Fruit fly (Drosophila melanogaster) whole organism, prepupa: ENCODE measurements around the gene Cpr66D.

ENCODE experiments used
- CG10631 ChIP-seq: fragments of 200-800 bp; sonication (Bioruptor generic); optimal IDR thresholded peaks from 2 replicates; lab custom pipeline; 2016; ENCODE audit warnings: missing biosample characterization, missing genetic modification characterization
- CG10669 ChIP-seq: fragments of 200-800 bp; sonication (Bioruptor generic); optimal IDR thresholded peaks from 3 replicates; lab custom pipeline; 2018; ENCODE audit warnings: missing biosample characterization, mild to moderate bottlenecking, missing genetic modification characterization, moderate library complexity
- CG11294 ChIP-seq: fragments of 200-800 bp; sonication (Bioruptor generic); IDR thresholded peaks from 2 replicates; pipeline ENCODE4 v1.3.6; 2022; ENCODE audit warnings: missing biosample characterization, missing genetic modification characterization
- CG11902 ChIP-seq: fragments of 200-800 bp; sonication (Bioruptor generic); optimal IDR thresholded peaks from 3 replicates; lab custom pipeline; 2016; ENCODE audit warnings: missing biosample characterization, missing genetic modification characterization
- CG15336 ChIP-seq: fragments of 200-800 bp; sonication (Bioruptor generic); IDR thresholded peaks from 2 replicates; pipeline ENCODE4 v1.3.6; 2022; ENCODE audit warnings: missing biosample characterization, missing genetic modification characterization
- CG1621 ChIP-seq: fragments of 200-800 bp; sonication (Bioruptor generic); optimal IDR thresholded peaks from 3 replicates; lab custom pipeline; 2018; ENCODE audit warnings: missing biosample characterization, mild to moderate bottlenecking, missing genetic modification characterization
- CG16779 ChIP-seq: fragments of 200-800 bp; sonication (Bioruptor generic); optimal IDR thresholded peaks from 3 replicates; lab custom pipeline; 2017; ENCODE audit warnings: missing biosample characterization, mild to moderate bottlenecking, missing genetic modification characterization
- CG3032 ChIP-seq: fragments of 200-800 bp; optimal IDR thresholded peaks from 2 replicates; lab custom pipeline; 2019; ENCODE audit warnings: missing biosample characterization, mild to moderate bottlenecking, missing genetic modification characterization, moderate library complexity
- CG31627 ChIP-seq: fragments of 200-800 bp; sonication (Bioruptor generic); optimal IDR thresholded peaks from 3 replicates; lab custom pipeline; 2016; ENCODE audit warnings: missing biosample characterization, missing genetic modification characterization
- CG32006 ChIP-seq: fragments of 200-800 bp; sonication (Bioruptor generic); optimal IDR thresholded peaks from 3 replicates; lab custom pipeline; 2017; ENCODE audit warnings: missing biosample characterization, mild to moderate bottlenecking, missing genetic modification characterization
- CG34406 ChIP-seq: fragments of 200-800 bp; sonication (Bioruptor generic); optimal IDR thresholded peaks from 3 replicates; lab custom pipeline; 2016; ENCODE audit warnings: missing biosample characterization, missing genetic modification characterization
- CG3919 ChIP-seq: fragments of 200-800 bp; sonication (Bioruptor generic); optimal IDR thresholded peaks from 3 replicates; lab custom pipeline; 2016; ENCODE audit warnings: missing biosample characterization, missing genetic modification characterization
- CG4318 ChIP-seq: fragments of 200-800 bp; sonication (Bioruptor generic); optimal IDR thresholded peaks from 3 replicates; lab custom pipeline; 2017; ENCODE audit warnings: missing biosample characterization, mild to moderate bottlenecking, missing genetic modification characterization
- CG6163 ChIP-seq: fragments of 200-800 bp; sonication (Bioruptor generic); IDR thresholded peaks from 3 replicates; pipeline ENCODE4 v1.3.6; 2022; ENCODE audit warnings: missing biosample characterization, missing genetic modification characterization
- CG6276 ChIP-seq: fragments of 200-800 bp; sonication (Bioruptor generic); optimal IDR thresholded peaks from 2 replicates; lab custom pipeline; 2017; ENCODE audit warnings: missing biosample characterization, mild to moderate bottlenecking, missing genetic modification characterization
- CG6792 ChIP-seq: fragments of 200-800 bp; sonication (Bioruptor generic); optimal IDR thresholded peaks from 3 replicates; lab custom pipeline; 2016; ENCODE audit warnings: missing biosample characterization, missing genetic modification characterization
- CG6808 ChIP-seq: fragments of 200-800 bp; sonication (Bioruptor generic); optimal IDR thresholded peaks from 3 replicates; lab custom pipeline; 2017; ENCODE audit warnings: missing biosample characterization, missing genetic modification characterization, mild to moderate bottlenecking, moderate library complexity, missing genetic modification reagents
- CG6854 ChIP-seq: fragments of 200-800 bp; sonication (Bioruptor generic); optimal IDR thresholded peaks from 2 replicates; lab custom pipeline; 2017; ENCODE audit warnings: missing biosample characterization, mild to moderate bottlenecking, missing genetic modification characterization
- CG8119 ChIP-seq: fragments of 200-800 bp; sonication (Bioruptor generic); IDR thresholded peaks from 3 replicates; pipeline ENCODE4 v1.3.6; 2022; ENCODE audit warnings: missing biosample characterization, missing genetic modification characterization
- CG8632 ChIP-seq: fragments of 200-800 bp; sonication (Bioruptor generic); optimal IDR thresholded peaks from 3 replicates; lab custom pipeline; 2016; ENCODE audit warnings: missing biosample characterization, missing genetic modification characterization
- CG9139 ChIP-seq: fragments of 200-800 bp; sonication (Bioruptor generic); optimal IDR thresholded peaks from 3 replicates; lab custom pipeline; 2017; ENCODE audit warnings: missing biosample characterization, mild to moderate bottlenecking, missing genetic modification characterization
- Eip75B ChIP-seq: fragments of 200-800 bp; sonication (Bioruptor generic); optimal IDR thresholded peaks from 3 replicates; lab custom pipeline; 2016; ENCODE audit warnings: missing biosample characterization, missing genetic modification characterization
- Eip78C ChIP-seq: fragments of 200-800 bp; sonication (Bioruptor generic); peaks from one replicate; lab custom pipeline; 2016; ENCODE audit warnings: missing biosample characterization, missing genetic modification characterization
- Eip93F ChIP-seq: fragments of 200-800 bp; sonication (Bioruptor generic); optimal IDR thresholded peaks from 2 replicates; lab custom pipeline; 2016; ENCODE audit warnings: missing biosample characterization, mild to moderate bottlenecking, missing genetic modification characterization
- Ets96B ChIP-seq: fragments of 200-800 bp; optimal IDR thresholded peaks from 2 replicates; lab custom pipeline; 2019; ENCODE audit warnings: missing biosample characterization, mild to moderate bottlenecking, missing genetic modification characterization, moderate library complexity
- Gug ChIP-seq: fragments of 200-800 bp; sonication (Bioruptor generic); IDR thresholded peaks from 2 replicates; pipeline ENCODE4 v1.3.6; 2022; ENCODE audit warnings: missing biosample characterization, missing genetic modification characterization
- Hr4 ChIP-seq: fragments of 200-800 bp; sonication (Bioruptor generic); optimal IDR thresholded peaks from 3 replicates; lab custom pipeline; 2016; ENCODE audit warnings: missing biosample characterization, missing genetic modification characterization
- Lpt ChIP-seq: fragments of 200-800 bp; sonication (Bioruptor generic); optimal IDR thresholded peaks from 3 replicates; lab custom pipeline; 2016; ENCODE audit warnings: missing biosample characterization, missing genetic modification characterization
- Smox ChIP-seq: fragments of 200-800 bp; sonication (Bioruptor generic); optimal IDR thresholded peaks from 3 replicates; lab custom pipeline; 2016; ENCODE audit warnings: missing biosample characterization, missing genetic modification characterization
- Sox102F ChIP-seq: fragments of 200-800 bp; sonication (Bioruptor generic); optimal IDR thresholded peaks from 2 replicates; lab custom pipeline; 2016; ENCODE audit warnings: missing biosample characterization, mild to moderate bottlenecking, missing genetic modification characterization
- Sox15 ChIP-seq: fragments of 200-800 bp; sonication (Bioruptor generic); optimal IDR thresholded peaks from 3 replicates; lab custom pipeline; 2016; ENCODE audit warnings: missing biosample characterization, missing genetic modification characterization
- achi ChIP-seq: fragments of 200-800 bp; sonication (Bioruptor generic); optimal IDR thresholded peaks from 3 replicates; lab custom pipeline; 2016; ENCODE audit warnings: missing biosample characterization, missing genetic modification characterization
- acj6 ChIP-seq: fragments of 200-800 bp; sonication (Bioruptor generic); optimal IDR thresholded peaks from 3 replicates; lab custom pipeline; 2016; ENCODE audit warnings: missing biosample characterization, missing genetic modification characterization
- cyc ChIP-seq: fragments of 200-800 bp; sonication (Bioruptor generic); optimal IDR thresholded peaks from 3 replicates; lab custom pipeline; 2016; ENCODE audit warnings: missing biosample characterization, missing genetic modification characterization
- dsx ChIP-seq: fragments of 200-800 bp; optimal IDR thresholded peaks from 3 replicates; lab custom pipeline; 2019; ENCODE audit warnings: missing biosample characterization, mild to moderate bottlenecking, missing genetic modification characterization, moderate library complexity; ENCODE audit not compliant: poor library complexity, severe bottlenecking
- eg ChIP-seq: fragments of 200-800 bp; sonication (Bioruptor generic); IDR thresholded peaks from 3 replicates; pipeline ENCODE4 v1.3.6; 2022; ENCODE audit warnings: missing biosample characterization, missing genetic modification characterization
- esn ChIP-seq: fragments of 200-800 bp; sonication (Bioruptor generic); optimal IDR thresholded peaks from 2 replicates; lab custom pipeline; 2016; ENCODE audit warnings: missing biosample characterization, mild to moderate bottlenecking, missing genetic modification characterization, moderate library complexity
- fd59A ChIP-seq: fragments of 200-800 bp; sonication (Bioruptor generic); optimal IDR thresholded peaks from 2 replicates; lab custom pipeline; 2017; ENCODE audit warnings: missing biosample characterization, mild to moderate bottlenecking, missing genetic modification characterization, missing genetic modification reagents
- fd85E ChIP-seq: fragments of 200-800 bp; sonication (Bioruptor generic); optimal IDR thresholded peaks from 3 replicates; lab custom pipeline; 2016; ENCODE audit warnings: missing biosample characterization, missing genetic modification characterization
- fkh ChIP-seq: fragments of 200-800 bp; sonication (Bioruptor generic); optimal IDR thresholded peaks from 3 replicates; lab custom pipeline; 2017; ENCODE audit warnings: missing biosample characterization, mild to moderate bottlenecking, missing genetic modification characterization, moderate library complexity
- lz ChIP-seq: fragments of 200-800 bp; sonication (Bioruptor generic); optimal IDR thresholded peaks from 3 replicates; lab custom pipeline; 2016; ENCODE audit warnings: missing biosample characterization, missing genetic modification characterization
- net ChIP-seq: fragments of 200-800 bp; sonication (Bioruptor generic); optimal IDR thresholded peaks from 3 replicates; lab custom pipeline; 2016; ENCODE audit warnings: missing biosample characterization, missing genetic modification characterization
- pdm3 ChIP-seq: fragments of 200-800 bp; sonication (Bioruptor generic); optimal IDR thresholded peaks from 3 replicates; lab custom pipeline; 2016; ENCODE audit warnings: missing biosample characterization, missing genetic modification characterization
- salr ChIP-seq, 2 experiments: fragments of 200-800 bp; sonication (Bioruptor generic); optimal IDR thresholded peaks; 3 replicates each; lab custom pipeline; 2016 to 2018; ENCODE audit warnings: missing biosample characterization in 2 of 2, missing genetic modification characterization in 2 of 2, mild to moderate bottlenecking in 1 of 2
- spab ChIP-seq: fragments of 200-800 bp; sonication (Bioruptor generic); optimal IDR thresholded peaks from 2 replicates; lab custom pipeline; 2017; ENCODE audit warnings: missing biosample characterization, mild to moderate bottlenecking, missing genetic modification characterization, missing genetic modification reagents
- svp ChIP-seq: fragments of 200-800 bp; sonication (Bioruptor generic); peaks from one replicate; lab custom pipeline; 2016; ENCODE audit warnings: missing biosample characterization, missing genetic modification characterization
- topi ChIP-seq: fragments of 200-800 bp; sonication (Bioruptor generic); optimal IDR thresholded peaks from 3 replicates; lab custom pipeline; 2016; ENCODE audit warnings: missing biosample characterization, missing genetic modification characterization
- vri ChIP-seq: fragments of 200-800 bp; sonication (Bioruptor generic); optimal IDR thresholded peaks from 3 replicates; lab custom pipeline; 2016; ENCODE audit warnings: missing biosample characterization, mild to moderate bottlenecking, missing genetic modification characterization

Cpr66D gene

DNA sequence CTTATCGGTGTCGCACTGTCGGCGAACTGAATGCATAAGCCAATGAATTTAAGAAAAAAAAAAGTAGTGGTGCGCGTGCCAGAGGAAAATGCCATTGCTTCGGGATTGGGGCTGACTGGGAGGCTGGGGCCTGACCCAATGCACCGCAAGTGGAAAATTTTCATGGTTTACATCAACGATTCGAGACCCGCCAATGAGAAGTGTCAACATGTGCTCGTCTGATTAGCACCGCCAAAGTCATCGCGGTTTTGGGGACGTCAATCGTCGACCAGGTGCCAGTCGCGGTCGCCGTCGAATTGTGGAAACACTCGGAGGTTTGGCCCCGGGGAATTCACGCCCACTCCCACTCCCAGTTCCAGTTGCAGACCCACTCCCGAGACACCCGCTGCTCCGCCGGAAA is 43.5 kb downstream of the Cpr66D start:
- TF ChIP-seq CG4318 (GFP tag; lab: Kevin White, UChicago) (no peak), Eip75B (no peak), fkh (GFP tag; lab: Kevin White, UChicago) (peak; percentile 80), svp (peak; percentile 58), CG9139 (GFP tag; lab: Kevin White, UChicago) (no peak), CG8119 (GFP tag; lab: Robert Waterston, UW) (no peak), CG10669 (GFP tag; lab: Kevin White, UChicago) (no peak), CG6163 (GFP tag; lab: Robert Waterston, UW) (0 out of 3 replicates have a peak, but pooled peaks have one; percentile 8), CG6792 (GFP tag; lab: Kevin White, UChicago) (no peak), CG34406 (GFP tag; lab: Kevin White, UChicago) (no peak)

DNA sequence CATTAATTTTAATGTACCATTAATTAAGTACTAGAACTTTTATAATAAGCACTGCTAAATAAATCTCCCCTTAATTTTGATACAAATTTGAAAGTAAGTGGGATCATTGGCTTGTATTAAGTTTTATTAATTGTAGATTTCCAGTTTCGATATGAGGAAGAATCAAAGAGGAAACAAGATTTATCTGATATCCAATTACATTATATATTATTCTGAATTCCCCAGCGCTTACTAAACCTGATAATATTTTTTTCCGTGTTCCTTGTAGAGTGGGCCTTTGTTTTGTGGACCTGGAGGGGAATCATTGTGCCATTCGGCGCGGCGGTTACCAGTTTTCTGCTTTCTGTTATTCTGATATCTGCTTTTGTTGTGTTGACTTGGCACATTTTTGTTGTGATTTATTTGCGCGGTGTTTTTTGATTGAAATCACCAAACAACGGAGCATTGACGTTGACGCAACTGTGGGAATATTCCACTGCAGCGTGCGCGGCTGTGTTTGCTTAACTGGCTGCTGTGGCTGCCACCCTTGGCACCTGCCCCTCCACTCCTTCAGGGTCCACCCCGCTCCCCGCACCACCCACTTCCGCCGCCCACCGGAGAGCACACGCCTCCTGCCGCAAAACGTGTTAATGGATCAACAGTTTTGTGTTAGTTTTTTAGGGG is 44.3 kb downstream of the Cpr66D start:
- peak; percentile 67 for TF ChIP-seq esn (GFP tag; lab: Kevin White, UChicago)
- peak; percentile 7 for TF ChIP-seq CG3919 (GFP tag; lab: Kevin White, UChicago)
- TF ChIP-seq achi, result peak; percentile 37
- peak; percentile 23 for TF ChIP-seq pdm3 (GFP tag; lab: Kevin White, UChicago)
- TF ChIP-seq net, result peak; percentile 15
- TF ChIP-seq svp, result peak; percentile 6
- no peak for TF ChIP-seq Eip75B
- TF ChIP-seq dsx (GFP tag; lab: Kevin White, UChicago), result no peak
- TF ChIP-seq CG9139 (GFP tag; lab: Kevin White, UChicago), result no peak
- TF ChIP-seq Sox102F (GFP tag; lab: Kevin White, UChicago), result peak; percentile 14
- peak; percentile 66 for TF ChIP-seq Smox (GFP tag; lab: Kevin White, UChicago)
- TF ChIP-seq CG6808 (GFP tag; lab: Kevin White, UChicago), result no peak
- TF ChIP-seq CG16779 (tag; lab: Kevin White, UChicago), result no peak
- no peak for TF ChIP-seq Ets96B
- TF ChIP-seq CG11294 (GFP tag; lab: Robert Waterston, UW), result no peak
- peak; percentile 57 for TF ChIP-seq vri (GFP tag; lab: Kevin White, UChicago)
- no peak for TF ChIP-seq Eip78C (GFP tag; lab: Kevin White, UChicago)
- peak; percentile 20 for TF ChIP-seq cyc (GFP tag; lab: Kevin White, UChicago)
- peak; percentile 52 for TF ChIP-seq CG31627 (GFP tag; lab: Kevin White, UChicago)
- TF ChIP-seq CG6854 (GFP tag; lab: Kevin White, UChicago), result no peak
- no peak for TF ChIP-seq fd59A (GFP tag; lab: Kevin White, UChicago)
- TF ChIP-seq lz, result peak; percentile 48
- TF ChIP-seq Lpt, result no peak
- TF ChIP-seq CG6792 (GFP tag; lab: Kevin White, UChicago), result peak; percentile 32
- TF ChIP-seq CG8632, result peak; percentile 36
- TF ChIP-seq salr (GFP tag; optimal IDR thresholded peaks at IDR 0.05; lab: Kevin White, UChicago), result peak in 1 of 2 experiments; percentile 18
- TF ChIP-seq CG10631 (GFP tag; lab: Kevin White, UChicago), result peak; percentile 43
- no peak for TF ChIP-seq CG1621
- no peak for TF ChIP-seq fd85E (GFP tag; lab: Kevin White, UChicago)
- peak; percentile 52 for TF ChIP-seq acj6 (GFP tag; lab: Kevin White, UChicago)
- no peak for TF ChIP-seq Eip93F (GFP tag; lab: Kevin White, UChicago)
- no peak for TF ChIP-seq eg (GFP tag; lab: Robert Waterston, UW)
- TF ChIP-seq Hr4 (GFP tag; lab: Kevin White, UChicago), result peak; percentile 12
- TF ChIP-seq CG32006, result peak; percentile 31
- no peak for TF ChIP-seq spab (GFP tag; lab: Kevin White, UChicago)
- TF ChIP-seq CG4318 (GFP tag; lab: Kevin White, UChicago), result no peak
- 0 out of 3 replicates have a peak, but pooled peaks have one; percentile 20 for TF ChIP-seq CG6163 (GFP tag; lab: Robert Waterston, UW)
- no peak for TF ChIP-seq CG10669 (GFP tag; lab: Kevin White, UChicago)
- peak; percentile 27 for TF ChIP-seq Sox15 (GFP tag; lab: Kevin White, UChicago)
- no peak for TF ChIP-seq CG11902
- peak; percentile 1 for TF ChIP-seq topi
- peak; percentile 38 for TF ChIP-seq CG34406 (GFP tag; lab: Kevin White, UChicago)
- TF ChIP-seq CG3032 (tag; lab: Kevin White, UChicago), result no peak
- TF ChIP-seq CG15336 (GFP tag; lab: Robert Waterston, UW), result no peak
- no peak for TF ChIP-seq CG6276 (GFP tag; lab: Kevin White, UChicago)
- TF ChIP-seq Gug (GFP tag; lab: Robert Waterston, UW), result no peak
